Worm (Caenorhabditis elegans) whole organism, L1 larva: ENCODE measurements around the gene F42A8.1.
A peak's percentile ranks its signal among the peaks of the same experiment; 100 is the strongest.

Experiments used
- aha-1 ChIP-seq: fragments of 150-350 bp; optimal IDR thresholded peaks from 2 replicates; lab custom pipeline; 2014; ENCODE audit warnings: missing biosample characterization, missing genetic modification characterization
- aly-2 ChIP-seq: fragments of 150-350 bp; optimal IDR thresholded peaks from 2 replicates; lab custom pipeline; 2014; ENCODE audit warnings: missing biosample characterization, missing genetic modification characterization
- blmp-1 ChIP-seq: fragments of 150-350 bp; optimal IDR thresholded peaks from 2 replicates; lab custom pipeline; 2014; ENCODE audit warnings: missing biosample characterization, missing genetic modification characterization
- ceh-8 ChIP-seq: fragments of 200-800 bp; sonication (Bioruptor generic); optimal IDR thresholded peaks from 2 replicates; lab custom pipeline; 2018; ENCODE audit warnings: mild to moderate bottlenecking, missing genetic modification characterization, moderate library complexity, missing compliant biosample characterization
- ceh-82 ChIP-seq, 3 experiments: fragments of 150-350 bp in 1 of 3; sonication (generic microtip) in 2 of 3; optimal IDR thresholded peaks; 2 replicates each; lab custom pipeline; 2014 to 2017; ENCODE audit warnings: missing biosample characterization in 3 of 3, missing genetic modification characterization in 3 of 3
- dpl-1 ChIP-seq, 3 experiments: fragments of 150-350 bp in 2 of 3; sonication (generic microtip) in 1 of 3; optimal IDR thresholded peaks; 2 replicates each; lab custom pipeline; 2014 to 2017; ENCODE audit warnings: missing biosample characterization in 3 of 3, missing genetic modification characterization in 3 of 3, missing genetic modification reagents in 3 of 3
- dsc-1 ChIP-seq: sonication (generic microtip); optimal IDR thresholded peaks from 2 replicates; lab custom pipeline; 2016; ENCODE audit warnings: mild to moderate bottlenecking, missing genetic modification characterization, missing compliant biosample characterization
- efl-1 ChIP-seq, 4 experiments: fragments of 150-350 bp; optimal IDR thresholded peaks in 3 of 4; peaks in 1 of 4; 1 replicate in 1 of 4; 2 replicates in 3 of 4; lab custom pipeline; 2014; ENCODE audit warnings: missing biosample characterization in 2 of 4, missing genetic modification characterization in 2 of 4, missing genetic modification reagents in 2 of 4
- elt-2 ChIP-seq: sonication (generic microtip); optimal IDR thresholded peaks from 2 replicates; lab custom pipeline; 2016; ENCODE audit warnings: missing genetic modification characterization, mild to moderate bottlenecking, inconsistent platforms, missing compliant biosample characterization, missing genetic modification reagents
- ets-5 ChIP-seq: fragments of 200-800 bp; sonication (Bioruptor generic); IDR thresholded peaks from 2 replicates; pipeline ENCODE4 v1.3.6; 2022; ENCODE audit warnings: missing genetic modification characterization, missing compliant biosample characterization
- fkh-8 ChIP-seq: sonication (generic microtip); optimal IDR thresholded peaks from 2 replicates; lab custom pipeline; 2016; ENCODE audit warnings: mild to moderate bottlenecking, missing genetic modification characterization, missing compliant biosample characterization
- grh-1 ChIP-seq: fragments of 200-800 bp; sonication (Bioruptor generic); IDR thresholded peaks from 2 replicates; pipeline ENCODE4 v1.3.6; 2022; ENCODE audit warnings: missing genetic modification reagents, missing genetic modification characterization, missing compliant biosample characterization
- lin-14 ChIP-seq: fragments of 200-800 bp; sonication (Bioruptor generic); optimal IDR thresholded peaks from 2 replicates; lab custom pipeline; 2018; ENCODE audit warnings: mild to moderate bottlenecking, missing genetic modification characterization, moderate library complexity, missing compliant biosample characterization
- lin-35 ChIP-seq, 2 experiments: fragments of 150-350 bp; optimal IDR thresholded peaks; 2 replicates each; lab custom pipeline; 2014; ENCODE audit warnings: missing biosample characterization in 2 of 2, missing genetic modification characterization in 2 of 2, missing genetic modification reagents in 2 of 2
- lir-3 ChIP-seq: sonication (generic microtip); optimal IDR thresholded peaks from 2 replicates; lab custom pipeline; 2016; ENCODE audit warnings: mild to moderate bottlenecking, missing genetic modification characterization, moderate library complexity, missing compliant biosample characterization; ENCODE audit not compliant: poor library complexity
- lsy-2 ChIP-seq, 2 experiments: fragments of 150-350 bp; optimal IDR thresholded peaks; 2 replicates each; lab custom pipeline; 2014; ENCODE audit warnings: missing biosample characterization in 2 of 2, missing genetic modification characterization in 2 of 2
- mab-9 ChIP-seq: fragments of 200-800 bp; sonication (Bioruptor generic); IDR thresholded peaks from 2 replicates; pipeline ENCODE4 v1.3.6; 2022; ENCODE audit warnings: missing genetic modification reagents, missing genetic modification characterization, missing compliant biosample characterization
- nhr-20 ChIP-seq: sonication (generic microtip); optimal IDR thresholded peaks from 2 replicates; lab custom pipeline; 2016; ENCODE audit warnings: mild to moderate bottlenecking, missing genetic modification characterization, missing compliant biosample characterization
- nhr-47 ChIP-seq: sonication (generic microtip); optimal IDR thresholded peaks from 2 replicates; lab custom pipeline; 2016; ENCODE audit warnings: mild to moderate bottlenecking, missing genetic modification characterization, moderate library complexity, missing compliant biosample characterization
- nhr-71 ChIP-seq: sonication (generic microtip); optimal IDR thresholded peaks from 2 replicates; lab custom pipeline; 2016; ENCODE audit warnings: mild to moderate bottlenecking, missing genetic modification characterization, moderate library complexity, missing compliant biosample characterization
- nhr-90 ChIP-seq: sonication (generic microtip); optimal IDR thresholded peaks from 2 replicates; lab custom pipeline; 2016; ENCODE audit warnings: mild to moderate bottlenecking, missing genetic modification characterization, missing compliant biosample characterization; ENCODE audit not compliant: poor library complexity
- pqm-1 ChIP-seq: sonication (generic microtip); optimal IDR thresholded peaks from 3 replicates; lab custom pipeline; 2017; ENCODE audit warnings: missing biosample characterization, missing genetic modification characterization
- rnt-1 ChIP-seq: sonication (generic microtip); optimal IDR thresholded peaks from 2 replicates; lab custom pipeline; 2016; ENCODE audit warnings: mild to moderate bottlenecking, missing genetic modification characterization, moderate library complexity, missing compliant biosample characterization
- skn-1 ChIP-seq: fragments of 150-350 bp; optimal IDR thresholded peaks from 2 replicates; lab custom pipeline; 2014; ENCODE audit warnings: missing biosample characterization, missing genetic modification characterization
- snpc-4 ChIP-seq: fragments of 150-350 bp; optimal IDR thresholded peaks from 2 replicates; lab custom pipeline; 2014; ENCODE audit warnings: missing biosample characterization, missing genetic modification characterization
- snu-23 ChIP-seq: sonication (generic microtip); optimal IDR thresholded peaks from 2 replicates; lab custom pipeline; 2016; ENCODE audit warnings: missing genetic modification characterization, missing compliant biosample characterization
- sptf-1 ChIP-seq: fragments of 150-350 bp; optimal IDR thresholded peaks from 2 replicates; lab custom pipeline; 2014; ENCODE audit warnings: missing biosample characterization, missing genetic modification characterization
- unc-62 ChIP-seq: fragments of 150-350 bp; optimal IDR thresholded peaks from 2 replicates; lab custom pipeline; 2014; ENCODE audit warnings: missing biosample characterization, missing genetic modification reagents, missing genetic modification characterization
- unc-86 ChIP-seq: sonication (generic microtip); optimal IDR thresholded peaks from 2 replicates; lab custom pipeline; 2016; ENCODE audit warnings: missing genetic modification characterization, missing compliant biosample characterization
- unc-98 ChIP-seq: fragments of 200-800 bp; sonication (Bioruptor generic); IDR thresholded peaks from 2 replicates; pipeline ENCODE4 v1.3.6; 2022; ENCODE audit warnings: missing genetic modification characterization, missing compliant biosample characterization
- ztf-11 ChIP-seq, 2 experiments: sonication (generic microtip); optimal IDR thresholded peaks; 2 replicates each; lab custom pipeline; 2016 to 2017; ENCODE audit warnings: missing genetic modification characterization in 2 of 2, missing biosample characterization in 1 of 2, missing compliant biosample characterization in 1 of 2
- ztf-4 ChIP-seq: fragments of 150-350 bp; optimal IDR thresholded peaks from 2 replicates; lab custom pipeline; 2014; ENCODE audit warnings: missing biosample characterization, missing genetic modification characterization

The F42A8.1 gene

ce11 chrII:9303545-9303944, 42.8 kb downstream of the F42A8.1 start:
- TF ChIP-seq lin-14 (peak; percentile 24), skn-1 (tag; lab: Kevin White, UChicago) (peak; percentile 1), ceh-82 (tag; optimal IDR thresholded peaks at IDR 0.05; lab: Kevin White, UChicago) (peak in 1 of 3 experiments; percentile 15), nhr-47 (tag; lab: Kevin White, UChicago) (no peak)

- no peak for TF ChIP-seq rnt-1 (tag; lab: Kevin White, UChicago)
- no peak for TF ChIP-seq grh-1
- no peak for TF ChIP-seq lsy-2 (tag; optimal IDR thresholded peaks at IDR 0.05; lab: Kevin White, UChicago)
- TF ChIP-seq aly-2 = no peak
- peak; percentile 13 for TF ChIP-seq nhr-90 (tag; lab: Kevin White, UChicago)
- TF ChIP-seq nhr-71 (tag; lab: Kevin White, UChicago) = no peak
- no peak for TF ChIP-seq ztf-4 (tag; lab: Kevin White, UChicago)
- peak; percentile 12 for TF ChIP-seq nhr-20 (tag; lab: Kevin White, UChicago)
- TF ChIP-seq lin-14 = peak; percentile 27
- TF ChIP-seq dpl-1 (GFP tag; optimal IDR thresholded peaks at IDR 0.05; lab: Kevin White, UChicago) = no peak
- TF ChIP-seq elt-2 = peak; percentile 83
- peak; percentile 3 for TF ChIP-seq pqm-1 (tag; lab: Kevin White, UChicago)
- no peak for TF ChIP-seq unc-62 (GFP tag; lab: Kevin White, UChicago)
These were observed 45.3 kb downstream of the F42A8.1 start for ce11 chrII:9301065-9301464.

ce11 chrII:9299679-9300078, 46.7 kb downstream of the F42A8.1 start:
- TF ChIP-seq ceh-82 (tag; optimal IDR thresholded peaks at IDR 0.05; lab: Kevin White, UChicago) (no peak), lin-35 (GFP tag; optimal IDR thresholded peaks at IDR 0.05; lab: Kevin White, UChicago) (no peak), lsy-2 (tag; optimal IDR thresholded peaks at IDR 0.05; lab: Kevin White, UChicago) (peak in 1 of 2 experiments; percentile 23), lin-14 (peak; percentile 52), nhr-71 (tag; lab: Kevin White, UChicago) (peak; percentile 38), mab-9 (GFP tag; lab: Robert Waterston, UW) (0 out of 2 replicates have a peak, but pooled peaks have one; percentile 46), unc-86 (tag; lab: Kevin White, UChicago) (no peak), lir-3 (tag; lab: Kevin White, UChicago) (no peak), snu-23 (GFP tag; lab: Kevin White, UChicago) (peak; percentile 3), rnt-1 (tag; lab: Kevin White, UChicago) (peak; percentile 69), dsc-1 (tag; lab: Kevin White, UChicago) (peak; percentile 5), aha-1 (tag; lab: Kevin White, UChicago) (no peak)

ce11 chrII:9295678-9296077, 50.7 kb downstream of the F42A8.1 start, which contains the start of gene C01G6.9:
C01G6.9 (minus strand) TSS chrII:9295818.
- peak; percentile 66 for TF ChIP-seq blmp-1 (tag; lab: Kevin White, UChicago)
- TF ChIP-seq efl-1 (optimal IDR thresholded peaks at IDR 0.05; lab: Kevin White, UChicago) = no peak
- TF ChIP-seq efl-1 (GFP tag; optimal IDR thresholded peaks at IDR 0.05 in 1 of 2; lab: Kevin White, UChicago) = peak in 1 of 2 experiments; percentile 84
- TF ChIP-seq snpc-4 (tag; lab: Kevin White, UChicago) = no peak
- TF ChIP-seq, all 84 proteins: peak for 2

- TF ChIP-seq fkh-8 (tag; lab: Kevin White, UChicago) (no peak), ceh-8 (GFP tag; lab: Kevin White, UChicago) (no peak), lin-35 (GFP tag; optimal IDR thresholded peaks at IDR 0.05; lab: Kevin White, UChicago) (peak in 1 of 2 experiments; percentile 37), unc-98 (no peak), nhr-20 (tag; lab: Kevin White, UChicago) (peak; percentile 42), ets-5 (GFP tag; lab: Robert Waterston, UW) (no peak), sptf-1 (tag; lab: Kevin White, UChicago) (no peak), lin-14 (peak; percentile 41), ztf-11 (tag; optimal IDR thresholded peaks at IDR 0.05; lab: Kevin White, UChicago) (no peak), blmp-1 (tag; lab: Kevin White, UChicago) (peak; percentile 8), pqm-1 (tag; lab: Kevin White, UChicago) (peak; percentile 64), nhr-90 (tag; lab: Kevin White, UChicago) (peak; percentile 21), elt-2 (peak; percentile 94), nhr-71 (tag; lab: Kevin White, UChicago) (peak; percentile 10)
These were observed 54.8 kb downstream of the F42A8.1 start, which contains the start of gene acs-7 for ce11 chrII:9291632-9292031. acs-7 (plus strand) TSS chrII:9292017.
